Worm (Caenorhabditis elegans) whole organism, L4/young adult: ENCODE results near the gene M176.5.

Experiments used
- W03F9.2 ChIP-seq: fragments of 150-350 bp; optimal IDR thresholded peaks from 2 replicates; lab custom pipeline; 2014; ENCODE audit warnings: missing biosample characterization, missing genetic modification characterization
- dao-5 ChIP-seq: sonication (generic microtip); optimal IDR thresholded peaks from 2 replicates; lab custom pipeline; 2016; ENCODE audit warnings: missing genotype, missing genetic modification characterization, moderate library complexity, missing compliant biosample characterization
- him-1 ChIP-seq: sonication (generic microtip); optimal IDR thresholded peaks from 2 replicates; lab custom pipeline; 2016; ENCODE audit warnings: missing genotype, missing genetic modification reagents, missing genetic modification characterization, missing compliant biosample characterization

ce11 chrII:9379796-9380195 is 47.7 kb downstream of the M176.5 start, which contains the start of gene srh-48:
- no peak for TF ChIP-seq W03F9.2 (tag; lab: Kevin White, UChicago)
- TF ChIP-seq him-1 (tag; lab: Kevin White, UChicago) = no peak
- no peak for TF ChIP-seq dao-5 (tag; lab: Kevin White, UChicago)
